Fruit fly (Drosophila melanogaster) whole organism, embryonic: ENCODE data around the gene CG43346.

Source experiments
- Ada2b ChIP-seq: fragments of 200-800 bp; sonication (Bioruptor generic); IDR thresholded peaks from 2 replicates; pipeline ENCODE4 v1.3.6; 2022; ENCODE audit warnings: missing biosample characterization, missing genetic modification characterization
- BEAF-32 ChIP-seq: fragments of 200-800 bp; sonication (Bioruptor generic); optimal IDR thresholded peaks from 3 replicates; lab custom pipeline; 2017; ENCODE audit warnings: missing biosample characterization, missing genetic modification characterization, mild to moderate bottlenecking, moderate library complexity, missing genetic modification reagents
- CG13424 ChIP-seq: fragments of 200-800 bp; sonication (Bioruptor generic); optimal IDR thresholded peaks from 2 replicates; lab custom pipeline; 2019; ENCODE audit warnings: missing biosample characterization, mild to moderate bottlenecking, missing genetic modification characterization, moderate library complexity
- CG1603 ChIP-seq: fragments of 200-800 bp; sonication (Bioruptor generic); optimal IDR thresholded peaks from 2 replicates; lab custom pipeline; 2019; ENCODE audit warnings: missing biosample characterization, mild to moderate bottlenecking, missing genetic modification characterization, moderate library complexity
- CG16779 ChIP-seq: fragments of 200-800 bp; sonication (Bioruptor generic); IDR thresholded peaks from 2 replicates; pipeline ENCODE4 v1.3.6; 2022; ENCODE audit warnings: missing biosample characterization, missing genetic modification characterization
- CG18599 ChIP-seq: fragments of 200-800 bp; sonication (Bioruptor generic); optimal IDR thresholded peaks from 3 replicates; lab custom pipeline; 2017; ENCODE audit warnings: missing biosample characterization, missing genetic modification characterization, mild to moderate bottlenecking, moderate library complexity, missing genetic modification reagents
- CG18764 ChIP-seq: fragments of 200-800 bp; sonication (Bioruptor generic); optimal IDR thresholded peaks from 3 replicates; lab custom pipeline; 2016; ENCODE audit warnings: missing biosample characterization, missing genetic modification characterization
- CG30020 ChIP-seq: fragments of 200-800 bp; optimal IDR thresholded peaks from 2 replicates; lab custom pipeline; 2019; ENCODE audit warnings: missing biosample characterization, mild to moderate bottlenecking, missing genetic modification characterization, moderate library complexity
- CG32767 ChIP-seq: fragments of 200-800 bp; sonication (Bioruptor generic); IDR thresholded peaks from 2 replicates; pipeline ENCODE4 v1.3.6; 2022; ENCODE audit warnings: missing biosample characterization, missing genetic modification characterization
- CG3281 ChIP-seq: fragments of 200-800 bp; sonication (Bioruptor generic); optimal IDR thresholded peaks from 3 replicates; lab custom pipeline; 2017; ENCODE audit warnings: missing biosample characterization, mild to moderate bottlenecking, missing genetic modification characterization
- CG3838 ChIP-seq: fragments of 200-800 bp; sonication (Bioruptor generic); optimal IDR thresholded peaks from 3 replicates; lab custom pipeline; 2016; ENCODE audit warnings: missing biosample characterization, missing genetic modification characterization
- CG4424 ChIP-seq: fragments of 200-800 bp; sonication (Bioruptor generic); optimal IDR thresholded peaks from 3 replicates; lab custom pipeline; 2016; ENCODE audit warnings: missing biosample characterization, missing genetic modification characterization
- CG4730 ChIP-seq: fragments of 200-800 bp; sonication (Bioruptor generic); IDR thresholded peaks from 2 replicates; pipeline ENCODE4 v1.3.6; 2022; ENCODE audit warnings: missing biosample characterization, missing genetic modification characterization
- CG5180 ChIP-seq: fragments of 200-800 bp; sonication (Bioruptor generic); optimal IDR thresholded peaks from 3 replicates; lab custom pipeline; 2017; ENCODE audit warnings: missing biosample characterization, missing genetic modification characterization, mild to moderate bottlenecking, moderate library complexity, missing genetic modification reagents
- CG6175 ChIP-seq: fragments of 200-800 bp; sonication (Bioruptor generic); IDR thresholded peaks from 3 replicates; pipeline ENCODE4 v1.3.6; 2022; ENCODE audit warnings: missing biosample characterization, missing genetic modification characterization
- CG6654 ChIP-seq: fragments of 200-800 bp; sonication (Bioruptor generic); optimal IDR thresholded peaks from 2 replicates; lab custom pipeline; 2017; ENCODE audit warnings: missing biosample characterization, mild to moderate bottlenecking, missing genetic modification characterization
- CG6854 ChIP-seq: fragments of 200-800 bp; sonication (Bioruptor generic); optimal IDR thresholded peaks from 3 replicates; lab custom pipeline; 2017; ENCODE audit warnings: missing biosample characterization, mild to moderate bottlenecking, missing genetic modification characterization
- CG8290 ChIP-seq, 3 experiments: fragments of 200-800 bp; sonication (Bioruptor generic); optimal IDR thresholded peaks; 2 replicates each; lab custom pipeline; 2016 to 2019; ENCODE audit warnings: missing biosample characterization in 3 of 3, missing genetic modification characterization in 3 of 3, mild to moderate bottlenecking in 2 of 3, moderate library complexity in 1 of 3
- Dbx ChIP-seq: fragments of 200-800 bp; sonication (Bioruptor generic); IDR thresholded peaks from 3 replicates; pipeline ENCODE4 v1.3.6; 2022; ENCODE audit warnings: missing biosample characterization, missing genetic modification characterization
- Ets65A ChIP-seq: fragments of 200-800 bp; sonication (Bioruptor generic); peaks from one replicate; lab custom pipeline; 2016; ENCODE audit warnings: missing biosample characterization, missing genetic modification characterization
- Ets97D ChIP-seq: fragments of 200-800 bp; sonication (Bioruptor generic); optimal IDR thresholded peaks from 3 replicates; lab custom pipeline; 2016; ENCODE audit warnings: missing biosample characterization, missing genetic modification characterization
- Hand ChIP-seq: fragments of 200-800 bp; sonication (Bioruptor generic); optimal IDR thresholded peaks from 2 replicates; lab custom pipeline; 2017; ENCODE audit warnings: mild to moderate bottlenecking, missing biosample characterization, missing genetic modification reagents, missing genetic modification characterization
- NC2β ChIP-seq: fragments of 200-800 bp; sonication (Bioruptor generic); optimal IDR thresholded peaks from 2 replicates; lab custom pipeline; 2016; ENCODE audit warnings: missing biosample characterization, missing genetic modification characterization
- Neu2 ChIP-seq: fragments of 200-800 bp; sonication (Bioruptor generic); optimal IDR thresholded peaks from 3 replicates; lab custom pipeline; 2016; ENCODE audit warnings: missing biosample characterization, missing genetic modification characterization, borderline replicate concordance
- Ptx1 ChIP-seq: fragments of 200-800 bp; sonication (Bioruptor generic); IDR thresholded peaks from 2 replicates; pipeline ENCODE4 v1.3.6; 2022; ENCODE audit warnings: missing biosample characterization, missing genetic modification characterization
- Rfx ChIP-seq: fragments of 200-800 bp; sonication (Bioruptor generic); IDR thresholded peaks from 2 replicates; pipeline ENCODE4 v1.3.6; 2022; ENCODE audit warnings: missing biosample characterization, missing genetic modification characterization
- ab ChIP-seq: fragments of 200-800 bp; sonication (Bioruptor generic); optimal IDR thresholded peaks from 2 replicates; lab custom pipeline; 2016; ENCODE audit warnings: missing biosample characterization, missing genetic modification characterization
- br ChIP-seq: fragments of >200 bp; optimal IDR thresholded peaks from 2 replicates; lab custom pipeline; 2017
- chn ChIP-seq: fragments of 200-800 bp; sonication (Bioruptor generic); optimal IDR thresholded peaks from 2 replicates; lab custom pipeline; 2016; ENCODE audit warnings: missing biosample characterization, missing genetic modification characterization
- danr ChIP-seq: fragments of 200-800 bp; sonication (Bioruptor generic); IDR thresholded peaks from 2 replicates; pipeline ENCODE4 v1.3.6; 2022; ENCODE audit warnings: missing biosample characterization, missing genetic modification characterization
- dmrt99B ChIP-seq: fragments of 200-800 bp; sonication (Bioruptor generic); optimal IDR thresholded peaks from 2 replicates; lab custom pipeline; 2018; ENCODE audit warnings: missing biosample characterization, mild to moderate bottlenecking, missing genetic modification characterization, moderate library complexity
- dysf ChIP-seq: fragments of 200-800 bp; sonication (Bioruptor generic); IDR thresholded peaks from 3 replicates; pipeline ENCODE4 v1.3.6; 2022; ENCODE audit warnings: missing biosample characterization, missing genetic modification characterization
- esg ChIP-seq: fragments of 200-800 bp; sonication (Bioruptor generic); conservative IDR thresholded peaks from 2 replicates; pipeline ENCODE4 v1.3.6; 2022; ENCODE audit warnings: missing biosample characterization, missing genetic modification characterization
- gem ChIP-seq: fragments of 200-800 bp; sonication (Bioruptor generic); optimal IDR thresholded peaks from 2 replicates; lab custom pipeline; 2019; ENCODE audit warnings: missing biosample characterization, mild to moderate bottlenecking, missing genetic modification characterization, moderate library complexity
- grau ChIP-seq: fragments of 200-800 bp; optimal IDR thresholded peaks from 3 replicates; lab custom pipeline; 2019; ENCODE audit warnings: missing biosample characterization, mild to moderate bottlenecking, missing genetic modification characterization, moderate library complexity
- hb ChIP-seq: fragments of 200-800 bp; sonication (Bioruptor generic); IDR thresholded peaks from 3 replicates; pipeline ENCODE4 v1.3.6; 2022; ENCODE audit warnings: missing biosample characterization, missing genetic modification characterization; ENCODE audit not compliant: partially characterized antibody
- maf-S ChIP-seq: fragments of 200-800 bp; sonication (Bioruptor generic); optimal IDR thresholded peaks from 2 replicates; lab custom pipeline; 2016; ENCODE audit warnings: missing biosample characterization, missing genetic modification characterization
- oc ChIP-seq: fragments of 200-800 bp; sonication (Bioruptor generic); optimal IDR thresholded peaks from 2 replicates; lab custom pipeline; 2018; ENCODE audit warnings: missing biosample characterization, mild to moderate bottlenecking, missing genetic modification characterization, moderate library complexity
- odd ChIP-seq: fragments of 200-800 bp; sonication (Bioruptor generic); optimal IDR thresholded peaks from 2 replicates; lab custom pipeline; 2017; ENCODE audit warnings: missing biosample characterization, mild to moderate bottlenecking, missing genetic modification characterization
- psq ChIP-seq: fragments of 200-800 bp; sonication (Bioruptor generic); optimal IDR thresholded peaks from 2 replicates; lab custom pipeline; 2017; ENCODE audit warnings: missing biosample characterization, missing genetic modification characterization
- pum ChIP-seq: fragments of 200-800 bp; sonication (Bioruptor generic); optimal IDR thresholded peaks from 2 replicates; lab custom pipeline; 2016; ENCODE audit warnings: missing biosample characterization, missing genetic modification characterization
- pzg ChIP-seq: fragments of 200-800 bp; sonication (Bioruptor generic); optimal IDR thresholded peaks from 3 replicates; lab custom pipeline; 2018; ENCODE audit warnings: missing biosample characterization, mild to moderate bottlenecking, missing genetic modification characterization, moderate library complexity
- row ChIP-seq: fragments of 200-800 bp; sonication (Bioruptor generic); IDR thresholded peaks from 3 replicates; pipeline ENCODE4 v1.3.6; 2022; ENCODE audit warnings: missing biosample characterization, missing genetic modification characterization
- sens ChIP-seq: fragments of 200-800 bp; sonication (Bioruptor generic); peaks from one replicate; lab custom pipeline; 2016; ENCODE audit warnings: missing biosample characterization, missing genetic modification characterization
- stc ChIP-seq: fragments of 200-800 bp; sonication (Bioruptor generic); IDR thresholded peaks from 2 replicates; pipeline ENCODE4 v1.3.6; 2022; ENCODE audit warnings: missing biosample characterization, missing genetic modification characterization
- stwl ChIP-seq: fragments of 200-800 bp; sonication (Bioruptor generic); optimal IDR thresholded peaks from 3 replicates; lab custom pipeline; 2018; ENCODE audit warnings: missing biosample characterization, mild to moderate bottlenecking, missing genetic modification characterization, moderate library complexity
- sug ChIP-seq: fragments of 200-800 bp; optimal IDR thresholded peaks from 2 replicates; lab custom pipeline; 2019; ENCODE audit warnings: missing biosample characterization, mild to moderate bottlenecking, missing genetic modification characterization, moderate library complexity
- tap ChIP-seq: fragments of 200-800 bp; optimal IDR thresholded peaks from 3 replicates; lab custom pipeline; 2019; ENCODE audit warnings: missing biosample characterization, mild to moderate bottlenecking, missing genetic modification characterization, moderate library complexity
- toy ChIP-seq: fragments of 200-800 bp; sonication (Bioruptor generic); IDR thresholded peaks from 2 replicates; pipeline ENCODE4 v1.3.6; 2022; ENCODE audit warnings: missing biosample characterization, missing genetic modification characterization
- trem ChIP-seq: fragments of 200-800 bp; optimal IDR thresholded peaks from 3 replicates; lab custom pipeline; 2019; ENCODE audit warnings: missing biosample characterization, mild to moderate bottlenecking, missing genetic modification characterization, moderate library complexity

Gene CG43346

DNA sequence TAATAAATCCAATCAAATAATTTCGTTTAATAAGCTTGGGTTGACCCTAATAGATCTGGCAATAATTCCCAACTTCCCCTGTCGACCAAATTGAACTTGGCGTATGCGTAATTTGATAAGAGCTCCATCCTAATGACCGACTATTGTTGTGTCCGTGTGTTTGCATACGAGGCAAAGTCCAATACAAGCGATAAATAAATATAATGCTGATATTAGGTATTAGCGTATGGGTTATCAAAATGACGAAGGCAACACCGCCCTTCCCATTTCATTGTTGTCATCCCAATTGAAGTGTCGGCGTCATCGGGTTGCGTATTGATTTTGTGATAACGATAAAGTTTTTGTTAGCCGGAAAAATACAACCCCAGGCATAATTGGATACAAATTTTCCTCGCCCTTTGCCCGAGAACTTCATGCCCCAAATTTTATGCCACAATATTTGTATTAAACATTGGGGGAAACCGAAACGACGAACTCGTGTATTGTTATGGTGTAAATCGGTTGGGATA lies 20.9 kb upstream of the CG43346 start (continued):
- TF ChIP-seq sens (GFP tag; lab: Kevin White, UChicago), result peak; percentile 58

DNA sequence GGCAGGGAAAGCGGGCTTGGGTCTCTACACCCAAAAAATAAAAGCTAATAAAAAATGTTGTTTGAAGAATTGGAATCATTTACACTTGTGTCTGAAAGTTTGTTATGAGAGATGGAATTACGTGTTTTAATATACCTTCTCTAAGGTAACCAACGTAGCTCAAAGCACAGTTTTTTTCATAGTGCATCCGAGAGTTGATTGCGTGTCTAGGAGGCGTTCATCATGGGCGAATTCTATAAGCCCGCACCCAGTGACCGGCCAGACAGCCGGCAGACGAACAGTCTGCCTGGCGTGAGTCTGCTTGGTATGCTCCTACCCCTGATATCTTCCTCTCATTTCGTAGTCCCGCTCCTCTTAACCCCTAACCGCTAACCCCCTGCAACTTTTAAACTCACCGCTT lies 19.4 kb upstream of the CG43346 start:
- no peak for TF ChIP-seq stwl (tag; lab: Kevin White, UChicago)
- TF ChIP-seq CG18764 (GFP tag; lab: Kevin White, UChicago), result no peak
- TF ChIP-seq CG3838 (GFP tag; lab: Kevin White, UChicago), result no peak
- no peak for TF ChIP-seq Ets97D
- no peak for TF ChIP-seq Dbx (GFP tag; lab: Robert Waterston, UW)
- TF ChIP-seq CG4730 (GFP tag; lab: Robert Waterston, UW), result no peak
- TF ChIP-seq oc, result no peak
- no peak for TF ChIP-seq ab (GFP tag; lab: Kevin White, UChicago)
- TF ChIP-seq Ptx1, result peak; percentile 31; the same call in 1 of the 2 replicates
- TF ChIP-seq pum (GFP tag; lab: Kevin White, UChicago), result no peak
- TF ChIP-seq CG6175 (GFP tag; lab: Robert Waterston, UW), result no peak
- no peak for TF ChIP-seq CG6654 (GFP tag; lab: Kevin White, UChicago)
- no peak for TF ChIP-seq CG1603 (tag; lab: Kevin White, UChicago)
- no peak for TF ChIP-seq CG16779 (GFP tag; lab: Robert Waterston, UW)
- no peak for TF ChIP-seq psq (GFP tag; lab: Kevin White, UChicago)
- 0 out of 2 replicates have a peak, but pooled peaks have one; percentile 24 for TF ChIP-seq Rfx (GFP tag; lab: Robert Waterston, UW)
- no peak for TF ChIP-seq NC2β (GFP tag; lab: Kevin White, UChicago)
- TF ChIP-seq sug (tag; lab: Kevin White, UChicago), result no peak
- peak; percentile 27; the same call in 1 of the 3 replicates for TF ChIP-seq row
- no peak for TF ChIP-seq Neu2 (GFP tag; lab: Kevin White, UChicago)
- no peak for TF ChIP-seq CG8290 (GFP tag; optimal IDR thresholded peaks at IDR 0.05; lab: Kevin White, UChicago)
- no peak for TF ChIP-seq CG8290 (tag; optimal IDR thresholded peaks at IDR 0.05; lab: Kevin White, UChicago)
- TF ChIP-seq toy, result no peak
- no peak for TF ChIP-seq trem
- no peak for TF ChIP-seq Ada2b (GFP tag; lab: Robert Waterston, UW)
- TF ChIP-seq CG4424 (GFP tag; lab: Kevin White, UChicago), result no peak
- no peak for TF ChIP-seq gem (tag; lab: Kevin White, UChicago)
- TF ChIP-seq odd (GFP tag; lab: Kevin White, UChicago), result no peak
- TF ChIP-seq CG13424 (tag; lab: Kevin White, UChicago), result no peak
- no peak for TF ChIP-seq BEAF-32
- no peak for TF ChIP-seq chn (GFP tag; lab: Kevin White, UChicago)
- no peak for TF ChIP-seq hb
- TF ChIP-seq br, result no peak
- TF ChIP-seq danr (GFP tag; lab: Robert Waterston, UW), result 0 out of 2 replicates have a peak, but pooled peaks have one; percentile 11
- TF ChIP-seq dmrt99B (tag; lab: Kevin White, UChicago), result no peak
- TF ChIP-seq dysf (GFP tag; lab: Robert Waterston, UW), result peak; percentile 25; the same call in 1 of the 3 replicates
- TF ChIP-seq CG6854 (GFP tag; lab: Kevin White, UChicago), result no peak
- TF ChIP-seq CG5180 (GFP tag; lab: Kevin White, UChicago), result no peak
- TF ChIP-seq esg (GFP tag; lab: Robert Waterston, UW), result no peak
- no peak for TF ChIP-seq grau (tag; lab: Kevin White, UChicago)
- TF ChIP-seq stc (GFP tag; lab: Robert Waterston, UW), result no peak
- TF ChIP-seq Hand (GFP tag; lab: Kevin White, UChicago), result no peak
- no peak for TF ChIP-seq tap (tag; lab: Kevin White, UChicago)
- TF ChIP-seq Ets65A (GFP tag; lab: Kevin White, UChicago), result peak; percentile 81
- TF ChIP-seq CG3281, result no peak
- peak; percentile 1 for TF ChIP-seq CG18599 (GFP tag; lab: Kevin White, UChicago)
- TF ChIP-seq maf-S (GFP tag; lab: Kevin White, UChicago), result no peak
- no peak for TF ChIP-seq pzg
- TF ChIP-seq CG32767 (GFP tag; lab: Robert Waterston, UW), result no peak
- no peak for TF ChIP-seq CG30020 (tag; lab: Kevin White, UChicago)
